Fruit fly (Drosophila melanogaster): ENCODE data around the gene Samuel.

Samuel gene

dm6 chr2L:11113011-11113528 lies 46.3 kb upstream of the Samuel start, which contains the start of gene Idua (continued):
- TF ChIP-seq trem (tag; optimal IDR thresholded peaks at IDR 0.05): peak; percentile 36
- TF ChIP-seq CG5953 (GFP tag; IDR thresholded peaks at IDR 0.05): no peak
- TF ChIP-seq CG8924 (tag; optimal IDR thresholded peaks at IDR 0.05): peak; percentile 81
- peak; percentile 50 for TF ChIP-seq CrebB (tag; optimal IDR thresholded peaks at IDR 0.05)
- TF ChIP-seq Hey (tag; optimal IDR thresholded peaks at IDR 0.05): peak; percentile 65
- TF ChIP-seq Asciz (GFP tag; optimal IDR thresholded peaks at IDR 0.05): peak; percentile 70
- peak; percentile 75 for TF ChIP-seq Atf6 (GFP tag; IDR thresholded peaks at IDR 0.05)
- TF ChIP-seq Dref (GFP tag; IDR thresholded peaks at IDR 0.05): no peak
- TF ChIP-seq CG18619 (GFP tag; optimal IDR thresholded peaks at IDR 0.05): peak; percentile 66
- TF ChIP-seq Max (GFP tag; optimal IDR thresholded peaks at IDR 0.05): peak; percentile 58
- peak; percentile 82 for TF ChIP-seq CG3281 (GFP tag; optimal IDR thresholded peaks at IDR 0.05)
- peak; percentile 71 for TF ChIP-seq CG9215 (GFP tag; IDR thresholded peaks at IDR 0.05)
- no peak for TF ChIP-seq Ravus (GFP tag; IDR thresholded peaks at IDR 0.05)
- TF ChIP-seq CG30020 (tag; optimal IDR thresholded peaks at IDR 0.05): peak; percentile 13
- TF ChIP-seq fd64A (GFP tag; optimal IDR thresholded peaks at IDR 0.05): peak; percentile 11
- TF ChIP-seq CG10462 (GFP tag; optimal IDR thresholded peaks at IDR 0.05): no peak
- no peak for TF ChIP-seq Sry-δ (GFP tag; optimal IDR thresholded peaks at IDR 0.05)
- TF ChIP-seq Hand (GFP tag; optimal IDR thresholded peaks at IDR 0.05): peak; percentile 86
- peak; percentile 39 for TF ChIP-seq Chrac-16 (GFP tag; optimal IDR thresholded peaks at IDR 0.05)
- TF ChIP-seq CG30403 (GFP tag; optimal IDR thresholded peaks at IDR 0.05): peak; percentile 77
- TF ChIP-seq CG16863 (GFP tag; optimal IDR thresholded peaks at IDR 0.05): peak; percentile 27
- TF ChIP-seq croc (GFP tag; conservative IDR thresholded peaks at IDR 0.05): peak; percentile 60; the same call in 2 of the 3 replicates
- TF ChIP-seq CG15011 (GFP tag; optimal IDR thresholded peaks at IDR 0.05): peak; percentile 52
- TF ChIP-seq corto (GFP tag; optimal IDR thresholded peaks at IDR 0.05): peak; percentile 14
- no peak for TF ChIP-seq fd102C (GFP tag; optimal IDR thresholded peaks at IDR 0.05)
- TF ChIP-seq gro (GFP tag; optimal IDR thresholded peaks at IDR 0.05): no peak
- peak; percentile 72 for TF ChIP-seq phol (tag; optimal IDR thresholded peaks at IDR 0.05)
- peak; percentile 48 for TF ChIP-seq CG14710 (tag; optimal IDR thresholded peaks at IDR 0.05)
- 0 out of 2 replicates have a peak, but pooled peaks have one; percentile 7 for TF ChIP-seq Gsc (GFP tag; IDR thresholded peaks at IDR 0.05)
- peak; percentile 80 for TF ChIP-seq BtbVII (GFP tag; optimal IDR thresholded peaks at IDR 0.05)
- peak; percentile 69 for TF ChIP-seq lilli (GFP tag; optimal IDR thresholded peaks at IDR 0.05)
- no peak for TF ChIP-seq MESR4 (GFP tag; optimal IDR thresholded peaks at IDR 0.05)
- TF ChIP-seq Adf1 (GFP tag; IDR thresholded peaks at IDR 0.05): no peak; the same call in 1 of the 2 replicates
- no peak for TF ChIP-seq repo (GFP tag; optimal IDR thresholded peaks at IDR 0.05)
- peak; percentile 90 for TF ChIP-seq Ets65A (GFP tag)
- no peak for TF ChIP-seq Bdp1 (GFP tag; optimal IDR thresholded peaks at IDR 0.05)
- TF ChIP-seq NFAT (GFP tag; IDR thresholded peaks at IDR 0.05): 0 out of 2 replicates have a peak, but pooled peaks have one; percentile 12
- no peak for TF ChIP-seq gfzf (GFP tag; optimal IDR thresholded peaks at IDR 0.05)
- peak; percentile 28 for TF ChIP-seq pho (GFP tag; optimal IDR thresholded peaks at IDR 0.05)
- peak; percentile 91 for TF ChIP-seq Hmr (GFP tag; optimal IDR thresholded peaks at IDR 0.05)
- no peak for TF ChIP-seq HLHmδ (GFP tag; optimal IDR thresholded peaks at IDR 0.05)
- TF ChIP-seq dati (GFP tag; IDR thresholded peaks at IDR 0.05): no peak
- TF ChIP-seq HLH3B (GFP tag; IDR thresholded peaks at IDR 0.05): peak; percentile 60
- TF ChIP-seq CG17912 (GFP tag; optimal IDR thresholded peaks at IDR 0.05): no peak
- no peak for TF ChIP-seq Usf (GFP tag; optimal IDR thresholded peaks at IDR 0.05)
- TF ChIP-seq CG1233 (GFP tag; optimal IDR thresholded peaks at IDR 0.05): peak; percentile 58
- peak; percentile 77 for TF ChIP-seq nmo (GFP tag; optimal IDR thresholded peaks at IDR 0.05)
- TF ChIP-seq CG8089 (GFP tag; optimal IDR thresholded peaks at IDR 0.05): no peak
- no peak for TF ChIP-seq ham (GFP tag; IDR thresholded peaks at IDR 0.05)
- no peak for TF ChIP-seq nerfin-1 (tag; optimal IDR thresholded peaks at IDR 0.05)
- TF ChIP-seq dmrt11E (tag; optimal IDR thresholded peaks at IDR 0.05): peak; percentile 33

Data from whole organism, embryonic.